Worm (Caenorhabditis elegans) whole organism, mixed stage, embryonic: ENCODE measurements around the gene gcy-5.

ENCODE experiments used
- ceh-39 ChIP-seq: fragments of 150-350 bp; optimal IDR thresholded peaks from 2 replicates; lab custom pipeline; 2014; ENCODE audit warnings: missing biosample characterization, missing genetic modification characterization
- ceh-43 ChIP-seq: fragments of 200-800 bp; sonication (Bioruptor generic); optimal IDR thresholded peaks from 2 replicates; lab custom pipeline; 2018; ENCODE audit warnings: mild to moderate bottlenecking, missing genetic modification characterization, moderate library complexity, missing compliant biosample characterization
- ces-1 ChIP-seq: fragments of 150-350 bp; optimal IDR thresholded peaks from 2 replicates; lab custom pipeline; 2014; ENCODE audit warnings: missing biosample characterization, missing genetic modification reagents, missing genetic modification characterization
- nhr-2 ChIP-seq: fragments of 150-350 bp; optimal IDR thresholded peaks from 2 replicates; lab custom pipeline; 2014; ENCODE audit warnings: missing biosample characterization, missing genetic modification characterization
- sptf-1 ChIP-seq: sonication (generic microtip); optimal IDR thresholded peaks from 2 replicates; lab custom pipeline; 2017; ENCODE audit warnings: mild to moderate bottlenecking, missing genetic modification characterization, moderate library complexity, missing compliant biosample characterization

The gcy-5 gene

DNA sequence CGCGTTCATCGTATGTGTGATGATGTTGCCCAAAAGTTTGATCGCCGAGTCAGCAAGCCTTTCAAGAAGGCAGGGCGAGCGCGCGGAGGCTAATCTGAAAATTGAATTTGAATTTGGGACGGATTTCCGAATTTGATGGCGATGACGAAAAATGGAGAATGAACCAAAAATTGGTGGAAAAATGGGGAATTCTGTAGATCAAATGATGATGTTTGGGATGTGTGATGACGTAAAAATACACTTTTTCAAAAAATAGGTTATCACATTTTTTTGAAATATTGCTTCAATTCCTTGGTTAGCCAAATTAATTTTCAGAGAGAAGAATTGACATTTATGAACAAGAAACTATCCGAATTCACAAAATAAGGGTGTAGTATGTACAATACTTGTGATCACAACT, 36.5 kb downstream of the gcy-5 start, which contains the start of gene ZK971.1:
Gene ZK971.1, minus strand, starts transcription at position 101 of the 400 bp plus-strand sequence.
- TF ChIP-seq ces-1 (GFP tag; lab: Kevin White, UChicago) (peak; percentile 29), sptf-1 (tag; lab: Kevin White, UChicago) (no peak)
- TF ChIP-seq, all 35 proteins: peak for 1

DNA sequence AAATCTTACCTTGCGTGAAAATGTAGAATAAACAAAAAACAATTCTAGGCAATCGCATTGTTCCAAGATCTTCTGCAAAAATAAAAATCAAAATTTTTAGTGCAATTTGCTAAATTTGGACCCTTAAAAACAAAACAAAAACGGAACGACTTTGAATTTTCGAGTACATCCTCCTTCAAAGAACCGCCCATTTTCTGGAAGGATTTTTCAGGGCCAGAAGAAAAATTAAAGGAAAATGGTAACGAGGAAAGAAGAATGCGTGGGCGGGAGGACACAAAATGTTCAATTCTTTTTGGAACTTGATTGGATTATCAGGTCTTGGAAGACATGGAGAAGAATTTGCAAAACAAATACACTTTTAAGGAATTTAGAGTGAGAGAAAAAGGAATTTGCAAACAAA, 44.9 kb downstream of the gcy-5 start, which contains the start of gene F54B3.4:
Gene F54B3.4, minus strand, starts transcription at position 101 of the 400 bp plus-strand sequence.
- no peak for TF ChIP-seq ceh-43 (GFP tag; lab: Kevin White, UChicago)
- TF ChIP-seq ces-1 (GFP tag; lab: Kevin White, UChicago), result peak; percentile 53

DNA sequence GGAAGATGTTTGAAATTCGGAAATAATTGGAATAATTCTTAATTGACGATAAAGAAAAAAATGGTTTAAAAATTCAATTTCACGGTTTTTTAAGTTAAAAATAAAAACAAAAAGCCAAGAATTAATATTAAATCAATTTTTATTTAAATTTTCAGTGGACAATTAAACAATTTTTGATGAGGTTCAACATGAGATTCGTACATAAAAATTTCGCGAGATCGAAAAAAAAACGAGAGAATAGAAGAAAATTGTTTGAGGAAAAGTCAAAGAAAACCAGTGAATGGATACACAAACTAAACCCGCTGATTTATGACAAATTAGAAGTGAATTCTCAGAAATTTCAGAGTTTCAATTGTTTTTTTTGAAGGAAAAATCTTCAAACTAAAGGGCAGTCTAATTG, 46.0 kb downstream of the gcy-5 start, which contains the start of gene F54B3.2:
Gene F54B3.2, minus strand, starts transcription at position 101 of the 400 bp plus-strand sequence.
- TF ChIP-seq nhr-2 (tag; lab: Kevin White, UChicago) (no peak), ceh-39 (no peak)
- TF ChIP-seq, all 35 proteins: peak for 0

ce11 chrII:10261261-10261660, 54.8 kb downstream of the gcy-5 start:
- no peak for TF ChIP-seq ces-1 (GFP tag; lab: Kevin White, UChicago)
